Worm (Caenorhabditis elegans): ENCODE results near the gene C35A11.3.

ce11 chrV:5408921-5409320 lies 36.7 kb downstream of the C35A11.3 start:
- TF ChIP-seq unc-39 (tag; optimal IDR thresholded peaks at IDR 0.05) (no peak), nhr-28 (tag; optimal IDR thresholded peaks at IDR 0.05) (no peak), snpc-4 (tag; optimal IDR thresholded peaks at IDR 0.05) (no peak)

Measured in whole organism, mixed stage, embryonic.